Fruit fly (Drosophila melanogaster): ENCODE measurements around the gene Cht11.

Cht11 gene

dm6 chrX:6852574-6852973 lies 3.3 kb upstream of the Cht11 start (continued):
- TF ChIP-seq CG32532 (GFP tag; IDR thresholded peaks at IDR 0.05) (peak; percentile 89), CG7271 (tag; optimal IDR thresholded peaks at IDR 0.05) (peak; percentile 42), ftz-f1 (GFP tag; optimal IDR thresholded peaks at IDR 0.05) (peak; percentile 16), CG3065 (GFP tag; optimal IDR thresholded peaks at IDR 0.05) (peak; percentile 62), CG4730 (GFP tag; IDR thresholded peaks at IDR 0.05) (peak; percentile 64), CG9932 (GFP tag; IDR thresholded peaks at IDR 0.05) (peak; percentile 87), nom (GFP tag; optimal IDR thresholded peaks at IDR 0.05) (peak; percentile 79), Rfx (GFP tag; IDR thresholded peaks at IDR 0.05) (peak; percentile 94), vvl (GFP tag; IDR thresholded peaks at IDR 0.05) (peak; percentile 93), bab2 (GFP tag; optimal IDR thresholded peaks at IDR 0.05) (peak; percentile 94), ara (GFP tag; IDR thresholded peaks at IDR 0.05) (peak; percentile 83), CG13894 (tag; optimal IDR thresholded peaks at IDR 0.05) (peak; percentile 94), CG18764 (GFP tag; optimal IDR thresholded peaks at IDR 0.05) (peak; percentile 84), Opbp (GFP tag; IDR thresholded peaks at IDR 0.05; ENCODE audit: partially characterized antibody) (peak; percentile 60; the same call in 1 of the 3 replicates), Dip3 (GFP tag; optimal IDR thresholded peaks at IDR 0.05) (peak; percentile 93), chn (GFP tag; optimal IDR thresholded peaks at IDR 0.05) (peak; percentile 92), tx (GFP tag; optimal IDR thresholded peaks at IDR 0.05) (peak; percentile 92), CG8924 (tag; optimal IDR thresholded peaks at IDR 0.05) (peak; percentile 89), CG2875 (GFP tag; optimal IDR thresholded peaks at IDR 0.05) (peak; percentile 67), H2.0 (GFP tag; IDR thresholded peaks at IDR 0.05) (peak; percentile 84), CG12391 (tag; optimal IDR thresholded peaks at IDR 0.05) (peak; percentile 92), ssp (GFP tag; IDR thresholded peaks at IDR 0.05) (peak; percentile 96), Oaz (GFP tag; IDR thresholded peaks at IDR 0.05) (peak; percentile 79), pan (optimal IDR thresholded peaks at IDR 0.05) (no peak), pan (GFP tag; optimal IDR thresholded peaks at IDR 0.05 in 1 of 2, IDR thresholded peaks at IDR 0.05 in 1 of 2) (peak in 1 of 2 experiments; percentile 91), Eip74EF (GFP tag; optimal IDR thresholded peaks at IDR 0.05) (peak in 1 of 2 experiments; percentile 72), CG5245 (GFP tag; optimal IDR thresholded peaks at IDR 0.05) (peak; percentile 89), ac (GFP tag; optimal IDR thresholded peaks at IDR 0.05) (peak; percentile 19), row (GFP tag; IDR thresholded peaks at IDR 0.05) (peak; percentile 95), MBD-R2 (GFP tag; IDR thresholded peaks at IDR 0.05) (peak; percentile 80; the same call in 1 of the 2 replicates), HLH54F (GFP tag; optimal IDR thresholded peaks at IDR 0.05) (peak; percentile 93), CG34376 (GFP tag; optimal IDR thresholded peaks at IDR 0.05) (peak; percentile 92), dpn (GFP tag; optimal IDR thresholded peaks at IDR 0.05) (peak; percentile 94), CG15479 (GFP tag; optimal IDR thresholded peaks at IDR 0.05) (no peak), CG17328 (GFP tag; IDR thresholded peaks at IDR 0.05) (peak; percentile 90), CG10267 (tag; optimal IDR thresholded peaks at IDR 0.05) (peak; percentile 84), jumu (GFP tag; optimal IDR thresholded peaks at IDR 0.05) (peak; percentile 92), CG14441 (GFP tag; IDR thresholded peaks at IDR 0.05) (peak; percentile 90), Ets65A (GFP tag) (peak; percentile 99), exex (tag; optimal IDR thresholded peaks at IDR 0.05) (peak; percentile 71), disco-r (GFP tag; optimal IDR thresholded peaks at IDR 0.05) (peak; percentile 73), twi (tag; optimal IDR thresholded peaks at IDR 0.05) (peak; percentile 79), CG6175 (GFP tag; IDR thresholded peaks at IDR 0.05) (peak; percentile 79; the same call in 2 of the 3 replicates), fd64A (GFP tag; optimal IDR thresholded peaks at IDR 0.05) (peak; percentile 58), CG5953 (GFP tag; IDR thresholded peaks at IDR 0.05) (peak; percentile 71), ERR (GFP tag; optimal IDR thresholded peaks at IDR 0.05) (peak; percentile 93), CG1603 (tag; optimal IDR thresholded peaks at IDR 0.05) (peak; percentile 95), CG6654 (GFP tag; optimal IDR thresholded peaks at IDR 0.05) (peak; percentile 71), CG42726 (GFP tag; IDR thresholded peaks at IDR 0.05; ENCODE audit: partially characterized antibody) (no peak), CG33557 (GFP tag; optimal IDR thresholded peaks at IDR 0.05) (peak; percentile 75), Rx (GFP tag; IDR thresholded peaks at IDR 0.05) (peak; percentile 83)
